Worm (Caenorhabditis elegans) whole organism, mixed stage, embryonic: Measurements from ENCODE around the gene ZK721.3.
A peak's percentile ranks its signal among the peaks of the same experiment; 100 is the strongest.

Source experiments
- M03D4.4 ChIP-seq: sonication (generic microtip); optimal IDR thresholded peaks from 2 replicates; lab custom pipeline; 2017; ENCODE audit warnings: mild to moderate bottlenecking, missing genetic modification characterization, missing compliant biosample characterization
- bed-3 ChIP-seq: fragments of 200-800 bp; sonication (Bioruptor generic); optimal IDR thresholded peaks from 3 replicates; lab custom pipeline; 2018; ENCODE audit warnings: mild to moderate bottlenecking, missing genetic modification characterization, moderate library complexity, missing compliant biosample characterization
- blmp-1 ChIP-seq: fragments of 150-350 bp; optimal IDR thresholded peaks from 2 replicates; lab custom pipeline; 2014; ENCODE audit warnings: missing biosample characterization, missing genetic modification characterization
- ceh-39 ChIP-seq: fragments of 150-350 bp; optimal IDR thresholded peaks from 2 replicates; lab custom pipeline; 2014; ENCODE audit warnings: missing biosample characterization, missing genetic modification characterization
- ceh-43 ChIP-seq: fragments of 200-800 bp; sonication (Bioruptor generic); optimal IDR thresholded peaks from 2 replicates; lab custom pipeline; 2018; ENCODE audit warnings: mild to moderate bottlenecking, missing genetic modification characterization, moderate library complexity, missing compliant biosample characterization
- ceh-83 ChIP-seq: fragments of 200-800 bp; sonication (Bioruptor generic); optimal IDR thresholded peaks from 2 replicates; lab custom pipeline; 2018; ENCODE audit warnings: mild to moderate bottlenecking, missing genetic modification characterization, missing compliant biosample characterization
- ces-1 ChIP-seq: fragments of 150-350 bp; optimal IDR thresholded peaks from 2 replicates; lab custom pipeline; 2014; ENCODE audit warnings: missing biosample characterization, missing genetic modification reagents, missing genetic modification characterization
- cnd-1 ChIP-seq: fragments of 200-800 bp; sonication (Bioruptor generic); optimal IDR thresholded peaks from 2 replicates; lab custom pipeline; 2018; ENCODE audit warnings: mild to moderate bottlenecking, missing genetic modification characterization, missing compliant biosample characterization
- drap-1 ChIP-seq: fragments of 200-800 bp; sonication (Bioruptor generic); optimal IDR thresholded peaks from 3 replicates; lab custom pipeline; 2018; ENCODE audit warnings: mild to moderate bottlenecking, missing genetic modification characterization, missing compliant biosample characterization
- elt-1 ChIP-seq: sonication (generic microtip); optimal IDR thresholded peaks from 2 replicates; lab custom pipeline; 2017; ENCODE audit warnings: missing genetic modification characterization, mild to moderate bottlenecking, missing compliant biosample characterization, antibody characterized with exemption, moderate library complexity, borderline replicate concordance; ENCODE audit not compliant: insufficient read depth
- elt-3 ChIP-seq: fragments of 150-350 bp; optimal IDR thresholded peaks from 2 replicates; lab custom pipeline; 2014; ENCODE audit warnings: missing biosample characterization, missing genetic modification characterization
- flh-1 ChIP-seq: fragments of 200-800 bp; sonication (Bioruptor generic); optimal IDR thresholded peaks from 2 replicates; lab custom pipeline; 2018; ENCODE audit warnings: mild to moderate bottlenecking, missing genetic modification characterization, moderate library complexity, missing compliant biosample characterization
- ham-2 ChIP-seq: fragments of 200-800 bp; sonication (Bioruptor generic); optimal IDR thresholded peaks from 2 replicates; lab custom pipeline; 2018; ENCODE audit warnings: mild to moderate bottlenecking, missing genetic modification characterization, missing compliant biosample characterization
- hlh-1 ChIP-seq: fragments of 150-350 bp; optimal IDR thresholded peaks from 2 replicates; lab custom pipeline; 2014; ENCODE audit warnings: missing biosample characterization, missing genetic modification reagents, missing genetic modification characterization
- lin-13 ChIP-seq: fragments of 150-350 bp; optimal IDR thresholded peaks from 2 replicates; lab custom pipeline; 2014; ENCODE audit warnings: missing biosample characterization, missing genetic modification characterization
- lin-32 ChIP-seq: fragments of 200-800 bp; sonication (Bioruptor generic); optimal IDR thresholded peaks from 2 replicates; lab custom pipeline; 2018; ENCODE audit warnings: mild to moderate bottlenecking, missing genetic modification characterization, missing compliant biosample characterization
- lsy-2 ChIP-seq: fragments of 150-350 bp; optimal IDR thresholded peaks from 2 replicates; lab custom pipeline; 2014; ENCODE audit warnings: missing biosample characterization, missing genetic modification characterization
- mab-5 ChIP-seq: fragments of 150-350 bp; optimal IDR thresholded peaks from 2 replicates; lab custom pipeline; 2014; ENCODE audit warnings: missing biosample characterization, missing genetic modification characterization
- mep-1 ChIP-seq: fragments of 150-350 bp; optimal IDR thresholded peaks from 2 replicates; lab custom pipeline; 2017; ENCODE audit warnings: missing biosample characterization, missing genetic modification reagents, missing genetic modification characterization, inconsistent platforms
- mls-2 ChIP-seq: sonication (generic microtip); optimal IDR thresholded peaks from 2 replicates; lab custom pipeline; 2016; ENCODE audit warnings: mild to moderate bottlenecking, missing genetic modification characterization, moderate library complexity, missing compliant biosample characterization
- nhr-12 ChIP-seq: fragments of 150-350 bp; optimal IDR thresholded peaks from 2 replicates; lab custom pipeline; 2014; ENCODE audit warnings: missing biosample characterization, missing genetic modification characterization
- nhr-2 ChIP-seq: fragments of 150-350 bp; optimal IDR thresholded peaks from 2 replicates; lab custom pipeline; 2014; ENCODE audit warnings: missing biosample characterization, missing genetic modification characterization
- nhr-237 ChIP-seq: fragments of 150-350 bp; optimal IDR thresholded peaks from 2 replicates; lab custom pipeline; 2014; ENCODE audit warnings: missing biosample characterization, missing genetic modification characterization
- nhr-28 ChIP-seq: fragments of 150-350 bp; optimal IDR thresholded peaks from 2 replicates; lab custom pipeline; 2014; ENCODE audit warnings: missing biosample characterization, missing genetic modification characterization
- nhr-76 ChIP-seq: sonication (generic microtip); optimal IDR thresholded peaks from 2 replicates; lab custom pipeline; 2017; ENCODE audit warnings: missing biosample characterization, missing genetic modification characterization
- pha-4 ChIP-seq: fragments of 150-350 bp; optimal IDR thresholded peaks from 2 replicates; lab custom pipeline; 2018; ENCODE audit warnings: missing biosample characterization, missing genetic modification reagents, missing genetic modification characterization
- sem-2 ChIP-seq: fragments of 200-800 bp; sonication (Bioruptor generic); optimal IDR thresholded peaks from 2 replicates; lab custom pipeline; 2018; ENCODE audit warnings: mild to moderate bottlenecking, missing genetic modification characterization, missing compliant biosample characterization
- snpc-4 ChIP-seq: fragments of 150-350 bp; optimal IDR thresholded peaks from 2 replicates; lab custom pipeline; 2014; ENCODE audit warnings: missing biosample characterization, missing genetic modification characterization
- sptf-1 ChIP-seq: sonication (generic microtip); optimal IDR thresholded peaks from 2 replicates; lab custom pipeline; 2017; ENCODE audit warnings: mild to moderate bottlenecking, missing genetic modification characterization, moderate library complexity, missing compliant biosample characterization
- tbx-8 ChIP-seq: fragments of 200-800 bp; sonication (Bioruptor generic); optimal IDR thresholded peaks from 2 replicates; lab custom pipeline; 2018; ENCODE audit warnings: mild to moderate bottlenecking, missing genetic modification characterization, moderate library complexity, missing compliant biosample characterization
- unc-120 ChIP-seq: sonication (generic microtip); optimal IDR thresholded peaks from 2 replicates; lab custom pipeline; 2017; ENCODE audit warnings: missing genetic modification characterization, missing compliant biosample characterization; ENCODE audit not compliant: poor library complexity, severe bottlenecking
- unc-39 ChIP-seq: fragments of 150-350 bp; optimal IDR thresholded peaks from 2 replicates; lab custom pipeline; 2014; ENCODE audit warnings: missing biosample characterization, missing genetic modification characterization
- unc-62 ChIP-seq: fragments of 150-350 bp; optimal IDR thresholded peaks from 2 replicates; lab custom pipeline; 2014; ENCODE audit warnings: missing biosample characterization, missing genetic modification reagents, missing genetic modification characterization
- zip-8 ChIP-seq: fragments of 150-350 bp; optimal IDR thresholded peaks from 2 replicates; lab custom pipeline; 2014; ENCODE audit warnings: missing biosample characterization, missing genetic modification characterization
- ztf-11 ChIP-seq: fragments of 150-350 bp; optimal IDR thresholded peaks from 2 replicates; lab custom pipeline; 2014; ENCODE audit warnings: missing biosample characterization, missing genetic modification characterization

ZK721.3 gene

DNA sequence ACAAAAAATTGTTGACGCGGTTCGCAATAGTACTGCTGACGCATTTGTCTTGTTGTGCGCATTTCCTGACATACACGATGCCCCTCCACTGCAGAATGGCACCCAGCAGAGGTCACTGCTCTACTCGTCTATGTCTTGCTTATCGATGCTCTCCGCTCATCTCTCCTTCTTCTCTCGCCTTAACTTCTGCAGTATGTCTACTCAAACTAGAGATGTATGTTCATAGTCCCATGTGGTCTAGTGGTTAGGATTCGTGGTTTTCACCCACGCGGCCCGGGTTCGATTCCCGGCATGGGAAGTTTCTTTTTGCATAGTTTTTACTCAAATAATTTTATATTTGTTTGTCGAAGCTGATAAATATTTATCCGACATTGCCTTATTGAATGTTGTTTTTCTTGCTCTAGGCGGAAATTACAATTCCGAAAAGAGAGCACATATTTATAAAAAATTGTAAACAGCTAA, 51.6 kb downstream of the ZK721.3 start, which contains the start of gene C28G1.2:
C28G1.2 (plus strand) TSS at position 130 of the 462 bp plus-strand sequence.
- no peak for TF ChIP-seq zip-8 (tag; lab: Kevin White, UChicago)
- TF ChIP-seq unc-39 = peak; percentile 88
- peak; percentile 67 for TF ChIP-seq nhr-28 (tag; lab: Kevin White, UChicago)
- TF ChIP-seq mls-2 (tag; lab: Kevin White, UChicago) = peak; percentile 99
- peak; percentile 93 for TF ChIP-seq lin-32 (GFP tag; lab: Kevin White, UChicago)
- no peak for TF ChIP-seq snpc-4
- peak; percentile 68 for TF ChIP-seq nhr-12
- TF ChIP-seq nhr-2 (tag; lab: Kevin White, UChicago) = peak; percentile 28
- TF ChIP-seq blmp-1 (tag; lab: Kevin White, UChicago) = peak; percentile 21
- peak; percentile 15 for TF ChIP-seq elt-3
- peak; percentile 1 for TF ChIP-seq mab-5
- peak; percentile 92 for TF ChIP-seq sem-2 (GFP tag; lab: Kevin White, UChicago)
- TF ChIP-seq bed-3 = peak; percentile 90
- TF ChIP-seq pha-4 (tag; lab: Kevin White, UChicago) = peak; percentile 65
- peak; percentile 98 for TF ChIP-seq sptf-1 (tag; lab: Kevin White, UChicago)
- peak; percentile 72 for TF ChIP-seq lin-13 (tag; lab: Kevin White, UChicago)
- peak; percentile 98 for TF ChIP-seq ceh-83
- peak; percentile 33 for TF ChIP-seq elt-1
- TF ChIP-seq flh-1 = peak; percentile 94
- peak; percentile 98 for TF ChIP-seq drap-1
- peak; percentile 97 for TF ChIP-seq cnd-1
- peak; percentile 78 for TF ChIP-seq ces-1
- TF ChIP-seq tbx-8 (GFP tag; lab: Kevin White, UChicago) = peak; percentile 94
- TF ChIP-seq lsy-2 (tag; lab: Kevin White, UChicago) = peak; percentile 79
- TF ChIP-seq M03D4.4 (tag; lab: Kevin White, UChicago) = peak; percentile 97
- TF ChIP-seq nhr-237 (tag; lab: Kevin White, UChicago) = peak; percentile 89
- TF ChIP-seq unc-120 (tag; lab: Kevin White, UChicago) = peak; percentile 98
- TF ChIP-seq ham-2 (GFP tag; lab: Kevin White, UChicago) = peak; percentile 93
- peak; percentile 69 for TF ChIP-seq unc-62 (GFP tag; lab: Kevin White, UChicago)
- TF ChIP-seq ztf-11 = peak; percentile 51
- peak; percentile 69 for TF ChIP-seq hlh-1
- TF ChIP-seq ceh-39 (tag; lab: Kevin White, UChicago) = peak; percentile 69
- TF ChIP-seq ceh-43 (GFP tag; lab: Kevin White, UChicago) = peak; percentile 94
- peak; percentile 78 for TF ChIP-seq mep-1 (tag; lab: Kevin White, UChicago)
- no peak for TF ChIP-seq nhr-76 (tag; lab: Kevin White, UChicago)
